Fruit fly (Drosophila melanogaster): ENCODE data around the gene CG7910.

Gene CG7910

DNA sequence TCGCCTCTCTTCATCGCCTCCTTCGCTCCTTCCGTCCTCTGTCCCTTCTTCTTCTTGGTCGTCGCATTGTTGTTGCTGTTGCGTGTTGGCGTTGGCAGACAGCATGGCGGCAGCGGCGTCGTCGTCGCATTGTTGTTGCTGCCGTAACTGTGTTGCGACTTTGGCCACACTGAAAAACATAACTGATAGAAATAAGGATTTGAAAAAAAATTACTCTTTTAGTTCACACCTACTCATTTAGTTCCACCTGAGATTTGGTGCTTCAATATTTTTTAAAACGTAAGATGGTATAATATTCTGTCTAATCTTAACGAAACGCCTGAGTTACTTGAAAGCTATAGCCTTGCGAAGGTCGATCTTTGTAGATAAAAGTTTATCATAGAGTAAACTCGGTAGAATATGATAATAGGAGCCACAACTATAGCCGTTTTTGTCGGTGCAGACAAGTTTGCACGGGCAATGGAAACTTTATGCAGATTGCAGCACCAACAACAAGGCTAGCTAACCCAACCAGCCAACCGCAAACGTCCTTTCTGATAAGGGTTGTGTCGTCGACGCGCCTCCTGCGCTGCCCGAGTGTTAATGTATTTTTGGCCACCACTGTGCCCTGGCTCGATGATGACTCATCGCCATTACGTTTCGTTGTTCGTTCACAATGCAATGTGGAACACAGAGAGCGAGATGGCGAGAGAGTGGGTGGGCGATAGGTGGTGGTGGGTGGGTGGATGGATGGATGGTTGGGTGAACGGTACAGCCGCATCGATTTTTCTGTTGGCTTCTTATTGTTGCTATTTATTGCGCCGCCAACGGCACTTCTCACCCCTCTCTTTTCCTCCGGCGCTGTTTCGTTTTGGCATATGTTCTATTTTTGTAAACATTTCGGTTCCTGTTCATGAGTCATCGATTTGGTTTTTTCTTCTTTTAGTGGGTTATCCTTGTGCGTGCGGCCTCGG is 26.1 kb downstream of the CG7910 start (continued):
- TF ChIP-seq eve (GFP tag; optimal IDR thresholded peaks at IDR 0.05) (peak in 1 of 2 experiments; percentile 92), sima (GFP tag; optimal IDR thresholded peaks at IDR 0.05) (peak; percentile 55), CG11456 (GFP tag; IDR thresholded peaks at IDR 0.05) (peak; percentile 12; the same call in 1 of the 3 replicates), slp2 (GFP tag; optimal IDR thresholded peaks at IDR 0.05) (peak; percentile 72), Lpt (GFP tag; optimal IDR thresholded peaks at IDR 0.05) (no peak), ab (GFP tag; optimal IDR thresholded peaks at IDR 0.05) (no peak), Ets65A (GFP tag) (peak; percentile 96), CG12659 (GFP tag; optimal IDR thresholded peaks at IDR 0.05) (peak; percentile 81), CG2678 (tag; optimal IDR thresholded peaks at IDR 0.05) (peak; percentile 89), ci (GFP tag; IDR thresholded peaks at IDR 0.05) (peak; percentile 83), CG15514 (GFP tag; optimal IDR thresholded peaks at IDR 0.05) (peak; percentile 69), mld (GFP tag; IDR thresholded peaks at IDR 0.05; ENCODE audit: partially characterized antibody) (no peak), jing (GFP tag; optimal IDR thresholded peaks at IDR 0.05) (peak; percentile 71), CG2889 (GFP tag; IDR thresholded peaks at IDR 0.05) (peak; percentile 49; the same call in 1 of the 3 replicates), ac (GFP tag; optimal IDR thresholded peaks at IDR 0.05) (peak; percentile 53), PHDP (tag; optimal IDR thresholded peaks at IDR 0.05) (peak; percentile 80), Camta (GFP tag; optimal IDR thresholded peaks at IDR 0.05) (peak; percentile 62), bbx (GFP tag; IDR thresholded peaks at IDR 0.05; ENCODE audit: partially characterized antibody) (0 out of 2 replicates have a peak, but pooled peaks have one; percentile 16), Kr (GFP tag; optimal IDR thresholded peaks at IDR 0.05) (no peak), Hey (tag; optimal IDR thresholded peaks at IDR 0.05) (no peak), nmo (GFP tag; optimal IDR thresholded peaks at IDR 0.05) (peak; percentile 89), CG1602 (GFP tag; optimal IDR thresholded peaks at IDR 0.05) (peak; percentile 77), zf30C (GFP tag; optimal IDR thresholded peaks at IDR 0.05) (peak; percentile 69), CG4424 (GFP tag; optimal IDR thresholded peaks at IDR 0.05) (peak; percentile 85), CG16863 (GFP tag; optimal IDR thresholded peaks at IDR 0.05) (peak; percentile 78), CG17912 (GFP tag; optimal IDR thresholded peaks at IDR 0.05) (no peak), Nf-YA (GFP tag; IDR thresholded peaks at IDR 0.05) (no peak), rib (GFP tag; IDR thresholded peaks at IDR 0.05) (no peak), Hsf (GFP tag; optimal IDR thresholded peaks at IDR 0.05) (peak; percentile 82), CG3726 (GFP tag; IDR thresholded peaks at IDR 0.05) (peak; percentile 61; the same call in 1 of the 3 replicates), unpg (GFP tag; optimal IDR thresholded peaks at IDR 0.05) (peak; percentile 83), CG7987 (GFP tag; optimal IDR thresholded peaks at IDR 0.05) (peak; percentile 13), H2.0 (GFP tag; IDR thresholded peaks at IDR 0.05) (peak; percentile 50; the same call in 1 of the 2 replicates), wor (GFP tag; IDR thresholded peaks at IDR 0.05) (peak; percentile 31; the same call in 1 of the 2 replicates), CG17359 (tag; optimal IDR thresholded peaks at IDR 0.05) (peak; percentile 82), BtbVII (GFP tag; optimal IDR thresholded peaks at IDR 0.05) (peak; percentile 70), CG14710 (tag; optimal IDR thresholded peaks at IDR 0.05) (peak; percentile 66), Dref (GFP tag; IDR thresholded peaks at IDR 0.05) (no peak), chinmo (GFP tag; IDR thresholded peaks at IDR 0.05; ENCODE audit: partially characterized antibody) (peak; percentile 69; the same call in 1 of the 4 replicates), MESR4 (GFP tag; optimal IDR thresholded peaks at IDR 0.05) (no peak), CG4854 (GFP tag; optimal IDR thresholded peaks at IDR 0.05) (peak; percentile 76), CG7271 (tag; optimal IDR thresholded peaks at IDR 0.05) (no peak), Oli (tag; optimal IDR thresholded peaks at IDR 0.05) (peak; percentile 86), CG9215 (GFP tag; IDR thresholded peaks at IDR 0.05) (peak; percentile 59), mam (GFP tag; optimal IDR thresholded peaks at IDR 0.05) (peak; percentile 75), usp (GFP tag; optimal IDR thresholded peaks at IDR 0.05) (no peak), CG5953 (GFP tag; IDR thresholded peaks at IDR 0.05) (0 out of 2 replicates have a peak, but pooled peaks have one; percentile 14), CG34422 (GFP tag; IDR thresholded peaks at IDR 0.05) (peak; percentile 30; the same call in 1 of the 3 replicates)
